Worm (Caenorhabditis elegans): Measurements from ENCODE around the gene T05A8.3.

ce11 chrII:2705200-2705599 is 12.0 kb downstream of the T05A8.3 start, which contains the start of gene srh-128:
- TF ChIP-seq elt-3 (tag; optimal IDR thresholded peaks at IDR 0.05) (no peak), fkh-10 (GFP tag; optimal IDR thresholded peaks at IDR 0.05) (no peak), unc-130 (tag; optimal IDR thresholded peaks at IDR 0.05) (no peak), ztf-11 (tag; optimal IDR thresholded peaks at IDR 0.05) (no peak)

Measured in whole organism, L1 larva.